Fruit fly (Drosophila melanogaster) whole organism: ENCODE data around the gene Membrin.

ENCODE experiments used
- CG8478 ChIP-seq: fragments of >200 bp; optimal IDR thresholded peaks from 2 replicates; lab custom pipeline; 2018; ENCODE audit warnings: inconsistent platforms
- Dll ChIP-seq: fragments of >200 bp; optimal IDR thresholded peaks from 2 replicates; lab custom pipeline; 2017

DNA sequence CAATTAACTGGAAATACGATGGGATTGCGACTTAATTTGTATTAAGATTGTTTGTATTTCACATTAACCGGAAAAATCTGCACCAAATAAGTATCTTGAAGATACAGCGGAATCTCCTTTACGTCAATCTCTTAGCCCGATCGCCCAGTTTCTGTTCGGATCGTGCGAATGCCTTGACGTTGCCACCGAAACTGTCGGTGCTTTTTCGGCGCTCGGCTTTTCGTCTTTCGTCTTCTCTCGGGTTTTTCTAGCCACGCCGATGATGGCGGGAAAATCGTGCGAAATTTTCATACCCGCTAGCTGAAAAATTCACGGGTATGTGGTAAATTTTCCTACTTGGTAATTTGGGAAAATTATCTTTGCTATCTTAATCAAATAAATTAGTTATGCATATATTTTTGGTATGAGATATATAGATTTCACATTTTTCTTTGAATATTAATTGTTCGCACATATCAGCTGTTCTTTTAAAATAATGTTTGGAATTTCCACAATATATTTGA, 14.9 kb upstream of the Membrin start:
- TF ChIP-seq Dll (no peak), CG8478 (no peak)
